Fruit fly (Drosophila melanogaster) whole organism, embryonic: ENCODE data around the gene CG18563.
A peak's percentile ranks its signal among the peaks of the same experiment; 100 is the strongest.

Experiments
- Ada2b ChIP-seq: fragments of 200-800 bp; sonication (Bioruptor generic); IDR thresholded peaks from 2 replicates; pipeline ENCODE4 v1.3.6; 2022; ENCODE audit warnings: missing biosample characterization, missing genetic modification characterization
- CG11560 ChIP-seq: fragments of 200-800 bp; sonication (Bioruptor generic); IDR thresholded peaks from 3 replicates; pipeline ENCODE4 v1.3.6; 2022; ENCODE audit warnings: missing biosample characterization, missing genetic modification characterization
- CG12071 ChIP-seq: fragments of 200-800 bp; sonication (Bioruptor generic); optimal IDR thresholded peaks from 3 replicates; lab custom pipeline; 2018; ENCODE audit warnings: missing biosample characterization, mild to moderate bottlenecking, missing genetic modification characterization
- CG12769 ChIP-seq: fragments of 200-800 bp; sonication (Bioruptor generic); optimal IDR thresholded peaks from 2 replicates; lab custom pipeline; 2019; ENCODE audit warnings: missing biosample characterization, mild to moderate bottlenecking, missing genetic modification characterization, moderate library complexity
- CG14710 ChIP-seq: fragments of 200-800 bp; sonication (Bioruptor generic); optimal IDR thresholded peaks from 3 replicates; lab custom pipeline; 2019; ENCODE audit warnings: missing biosample characterization, mild to moderate bottlenecking, missing genetic modification characterization, moderate library complexity
- CG17359 ChIP-seq: fragments of 200-800 bp; sonication (Bioruptor generic); optimal IDR thresholded peaks from 3 replicates; lab custom pipeline; 2018; ENCODE audit warnings: missing biosample characterization, mild to moderate bottlenecking, missing genetic modification characterization, moderate library complexity
- CG2129 ChIP-seq: fragments of 200-800 bp; sonication (Bioruptor generic); IDR thresholded peaks from 2 replicates; pipeline ENCODE4 v1.3.6; 2022; ENCODE audit warnings: missing biosample characterization, missing genetic modification characterization; ENCODE audit not compliant: partially characterized antibody
- CG2889 ChIP-seq: fragments of 200-800 bp; sonication (Bioruptor generic); IDR thresholded peaks from 3 replicates; pipeline ENCODE4 v1.3.6; 2022; ENCODE audit warnings: missing biosample characterization, missing genetic modification characterization
- CG3407 ChIP-seq: fragments of 200-800 bp; sonication (Bioruptor generic); optimal IDR thresholded peaks from 2 replicates; lab custom pipeline; 2018; ENCODE audit warnings: missing biosample characterization, mild to moderate bottlenecking, missing genetic modification characterization
- CG34224 ChIP-seq: fragments of 200-800 bp; sonication (Bioruptor generic); IDR thresholded peaks from 3 replicates; pipeline ENCODE4 v1.3.6; 2022; ENCODE audit warnings: missing biosample characterization, missing genetic modification characterization; ENCODE audit not compliant: partially characterized antibody
- CG3726 ChIP-seq: fragments of 200-800 bp; sonication (Bioruptor generic); IDR thresholded peaks from 3 replicates; pipeline ENCODE4, ENCODE4 v1.3.6; 2022; ENCODE audit warnings: missing biosample characterization, missing genetic modification characterization
- CG43689 ChIP-seq: fragments of 200-800 bp; sonication (Bioruptor generic); IDR thresholded peaks from 2 replicates; pipeline ENCODE4 v1.3.6; 2022; ENCODE audit warnings: missing biosample characterization, missing genetic modification characterization
- CG5180 ChIP-seq: fragments of 200-800 bp; sonication (Bioruptor generic); optimal IDR thresholded peaks from 3 replicates; lab custom pipeline; 2017; ENCODE audit warnings: missing biosample characterization, missing genetic modification characterization, mild to moderate bottlenecking, moderate library complexity, missing genetic modification reagents
- CG6765 ChIP-seq: fragments of 200-800 bp; sonication (Bioruptor generic); optimal IDR thresholded peaks from 3 replicates; lab custom pipeline; 2017; ENCODE audit warnings: missing biosample characterization, mild to moderate bottlenecking, missing genetic modification characterization
- CG8924 ChIP-seq: fragments of 200-800 bp; optimal IDR thresholded peaks from 3 replicates; lab custom pipeline; 2019; ENCODE audit warnings: missing biosample characterization, mild to moderate bottlenecking, missing genetic modification characterization, moderate library complexity
- CHES-1-like ChIP-seq: fragments of 200-800 bp; sonication (Bioruptor generic); optimal IDR thresholded peaks from 2 replicates; lab custom pipeline; 2016; ENCODE audit warnings: missing biosample characterization, missing genetic modification characterization
- Camta ChIP-seq: fragments of 200-800 bp; sonication (Bioruptor generic); optimal IDR thresholded peaks from 2 replicates; lab custom pipeline; 2016; ENCODE audit warnings: missing biosample characterization, missing genetic modification characterization
- Doc3 ChIP-seq: fragments of 200-800 bp; sonication (Bioruptor generic); IDR thresholded peaks from 3 replicates; pipeline ENCODE4 v1.3.6; 2022; ENCODE audit warnings: missing biosample characterization, missing genetic modification characterization; ENCODE audit not compliant: partially characterized antibody
- Drgx ChIP-seq: fragments of 200-800 bp; sonication (Bioruptor generic); IDR thresholded peaks from 2 replicates; pipeline ENCODE4 v1.3.6; 2022; ENCODE audit warnings: missing biosample characterization, missing genetic modification characterization
- Gug ChIP-seq: fragments of 200-800 bp; sonication (Bioruptor generic); IDR thresholded peaks from 4 replicates; pipeline ENCODE4 v1.3.6; 2022; ENCODE audit warnings: missing biosample characterization, missing genetic modification characterization
- H15 ChIP-seq: fragments of 200-800 bp; sonication (Bioruptor generic); IDR thresholded peaks from 3 replicates; pipeline ENCODE4 v1.3.6; 2022; ENCODE audit warnings: missing biosample characterization, missing genetic modification characterization
- Neu2 ChIP-seq: fragments of 200-800 bp; sonication (Bioruptor generic); optimal IDR thresholded peaks from 3 replicates; lab custom pipeline; 2016; ENCODE audit warnings: missing biosample characterization, missing genetic modification characterization, borderline replicate concordance
- Nf-YA ChIP-seq: fragments of 200-800 bp; sonication (Bioruptor generic); IDR thresholded peaks from 2 replicates; pipeline ENCODE4 v1.3.6; 2022; ENCODE audit warnings: missing biosample characterization, missing genetic modification characterization
- Nf-YC ChIP-seq: fragments of 200-800 bp; optimal IDR thresholded peaks from 3 replicates; lab custom pipeline; 2019; ENCODE audit warnings: missing biosample characterization, mild to moderate bottlenecking, missing genetic modification characterization, moderate library complexity
- Sox100B ChIP-seq: fragments of 200-800 bp; sonication (Bioruptor generic); optimal IDR thresholded peaks from 3 replicates; lab custom pipeline; 2018; ENCODE audit warnings: missing biosample characterization, mild to moderate bottlenecking, missing genetic modification characterization
- TFAM ChIP-seq: fragments of 200-800 bp; sonication (Bioruptor generic); optimal IDR thresholded peaks from 2 replicates; lab custom pipeline; 2017; ENCODE audit warnings: missing biosample characterization, missing genetic modification characterization, inconsistent platforms
- Taf1 ChIP-seq: fragments of 200-800 bp; sonication (Bioruptor generic); IDR thresholded peaks from 2 replicates; pipeline ENCODE4 v1.3.6; 2022; ENCODE audit warnings: missing biosample characterization, missing genetic modification characterization
- bigmax ChIP-seq: fragments of 200-800 bp; sonication (Bioruptor generic); optimal IDR thresholded peaks from 2 replicates; lab custom pipeline; 2018; ENCODE audit warnings: missing biosample characterization, mild to moderate bottlenecking, missing genetic modification characterization
- bsh ChIP-seq, 2 experiments: fragments of 200-800 bp; sonication (Bioruptor generic); optimal IDR thresholded peaks; 2 replicates each; lab custom pipeline; 2017 to 2018; ENCODE audit warnings: mild to moderate bottlenecking in 2 of 2, missing biosample characterization in 2 of 2, missing genetic modification characterization in 2 of 2, moderate library complexity in 1 of 2
- btn ChIP-seq: fragments of 200-800 bp; sonication (Bioruptor generic); optimal IDR thresholded peaks from 2 replicates; lab custom pipeline; 2016; ENCODE audit warnings: missing biosample characterization, missing genetic modification characterization
- disco-r ChIP-seq: fragments of 200-800 bp; sonication (Bioruptor generic); optimal IDR thresholded peaks from 2 replicates; lab custom pipeline; 2016; ENCODE audit warnings: missing biosample characterization, missing genetic modification characterization
- dpn ChIP-seq, 2 experiments: fragments of 200-800 bp; sonication (Bioruptor generic); optimal IDR thresholded peaks; 3 replicates each; lab custom pipeline; 2016; ENCODE audit warnings: missing biosample characterization in 2 of 2, missing genetic modification characterization in 2 of 2
- dysf ChIP-seq: fragments of 200-800 bp; sonication (Bioruptor generic); IDR thresholded peaks from 3 replicates; pipeline ENCODE4 v1.3.6; 2022; ENCODE audit warnings: missing biosample characterization, missing genetic modification characterization
- fd64A ChIP-seq: fragments of 200-800 bp; sonication (Bioruptor generic); optimal IDR thresholded peaks from 3 replicates; lab custom pipeline; 2018; ENCODE audit warnings: missing biosample characterization, mild to moderate bottlenecking, missing genetic modification characterization
- ftz-f1 ChIP-seq: fragments of 200-800 bp; sonication (Bioruptor generic); optimal IDR thresholded peaks from 2 replicates; lab custom pipeline; 2016; ENCODE audit warnings: missing biosample characterization, missing genetic modification characterization
- grau ChIP-seq: fragments of 200-800 bp; optimal IDR thresholded peaks from 3 replicates; lab custom pipeline; 2019; ENCODE audit warnings: missing biosample characterization, mild to moderate bottlenecking, missing genetic modification characterization, moderate library complexity
- insv ChIP-seq, 2 experiments: fragments of 200-800 bp; sonication (Bioruptor generic); optimal IDR thresholded peaks; 3 replicates each; lab custom pipeline; 2016 to 2018; ENCODE audit warnings: missing biosample characterization in 2 of 2, missing genetic modification characterization in 2 of 2
- jing ChIP-seq: fragments of 200-800 bp; sonication (Bioruptor generic); optimal IDR thresholded peaks from 2 replicates; lab custom pipeline; 2018; ENCODE audit warnings: missing biosample characterization, mild to moderate bottlenecking, missing genetic modification characterization
- kah ChIP-seq: fragments of 200-800 bp; sonication (Bioruptor generic); optimal IDR thresholded peaks from 2 replicates; lab custom pipeline; 2018; ENCODE audit warnings: missing biosample characterization, mild to moderate bottlenecking, missing genetic modification characterization
- ranshi ChIP-seq: fragments of 200-800 bp; sonication (Bioruptor generic); IDR thresholded peaks from 2 replicates; pipeline ENCODE4 v1.3.6; 2022; ENCODE audit warnings: missing biosample characterization, missing genetic modification characterization
- slou ChIP-seq: fragments of 200-800 bp; sonication (Bioruptor generic); optimal IDR thresholded peaks from 3 replicates; lab custom pipeline; 2016; ENCODE audit warnings: missing biosample characterization, missing genetic modification characterization
- sr ChIP-seq: fragments of 200-800 bp; sonication (Bioruptor generic); IDR thresholded peaks from 3 replicates; pipeline ENCODE4 v1.3.6; 2022; ENCODE audit warnings: missing biosample characterization, missing genetic modification characterization
- sug ChIP-seq: fragments of 200-800 bp; optimal IDR thresholded peaks from 2 replicates; lab custom pipeline; 2019; ENCODE audit warnings: missing biosample characterization, mild to moderate bottlenecking, missing genetic modification characterization, moderate library complexity
- tap ChIP-seq: fragments of 200-800 bp; optimal IDR thresholded peaks from 3 replicates; lab custom pipeline; 2019; ENCODE audit warnings: missing biosample characterization, mild to moderate bottlenecking, missing genetic modification characterization, moderate library complexity
- tgo ChIP-seq: fragments of 200-800 bp; sonication (Bioruptor generic); IDR thresholded peaks from 3 replicates; pipeline ENCODE4 v1.3.6; 2022; ENCODE audit warnings: missing biosample characterization, missing genetic modification characterization
- tup ChIP-seq: fragments of 200-800 bp; sonication (Bioruptor generic); optimal IDR thresholded peaks from 2 replicates; lab custom pipeline; 2016; ENCODE audit warnings: missing biosample characterization, mild to moderate bottlenecking, missing genetic modification characterization, moderate library complexity
- tx ChIP-seq: fragments of 200-800 bp; sonication (Bioruptor generic); optimal IDR thresholded peaks from 2 replicates; lab custom pipeline; 2016; ENCODE audit warnings: missing biosample characterization, missing genetic modification characterization
- unc-4 ChIP-seq: fragments of 200-800 bp; sonication (Bioruptor generic); IDR thresholded peaks from 2 replicates; pipeline ENCODE4 v1.3.6; 2022; ENCODE audit warnings: missing biosample characterization, missing genetic modification characterization; ENCODE audit not compliant: partially characterized antibody
- wek ChIP-seq: fragments of 200-800 bp; sonication (Bioruptor generic); optimal IDR thresholded peaks from 3 replicates; lab custom pipeline; 2018; ENCODE audit warnings: missing biosample characterization, mild to moderate bottlenecking, missing genetic modification characterization, moderate library complexity

CG18563 gene

dm6 chr2L:17465915-17466677, 8.3 kb upstream of the CG18563 start (continued):
- peak; percentile 88 for TF ChIP-seq Drgx (GFP tag; lab: Robert Waterston, UW)
- peak; percentile 80 for TF ChIP-seq tgo
- TF ChIP-seq jing (GFP tag; lab: Kevin White, UChicago) = peak; percentile 69
- peak; percentile 88 for TF ChIP-seq Camta (GFP tag; lab: Kevin White, UChicago)
- TF ChIP-seq fd64A (GFP tag; lab: Kevin White, UChicago) = peak; percentile 58
- no peak for TF ChIP-seq sug (tag; lab: Kevin White, UChicago)
- no peak for TF ChIP-seq Neu2 (GFP tag; lab: Kevin White, UChicago)
- TF ChIP-seq Nf-YC (tag; lab: Kevin White, UChicago) = no peak
- TF ChIP-seq tup = peak; percentile 27
- TF ChIP-seq CG2889 (GFP tag; lab: Robert Waterston, UW) = peak; percentile 61; the same call in 2 of the 3 replicates
- peak; percentile 86 for TF ChIP-seq CG12769
- TF ChIP-seq CG8924 = no peak
- peak; percentile 73 for TF ChIP-seq slou (GFP tag; lab: Kevin White, UChicago)
- TF ChIP-seq Taf1 (GFP tag; lab: Robert Waterston, UW) = peak; percentile 61; the same call in 1 of the 2 replicates
- TF ChIP-seq grau (tag; lab: Kevin White, UChicago) = peak; percentile 82
- peak; percentile 88 for TF ChIP-seq CG17359 (tag; lab: Kevin White, UChicago)
- TF ChIP-seq CHES-1-like (GFP tag; lab: Kevin White, UChicago) = peak; percentile 62
- TF ChIP-seq tx (GFP tag; lab: Kevin White, UChicago) = peak; percentile 78
- TF ChIP-seq sr (GFP tag; lab: Robert Waterston, UW) = no peak
- no peak for TF ChIP-seq insv (GFP tag; optimal IDR thresholded peaks at IDR 0.05; lab: Kevin White, UChicago)
- peak; percentile 4 for TF ChIP-seq TFAM
- peak; percentile 82 for TF ChIP-seq btn
- TF ChIP-seq dpn (GFP tag; optimal IDR thresholded peaks at IDR 0.05; lab: Kevin White, UChicago) = peak; percentile 76 to 82
- peak; percentile 71; the same call in 2 of the 3 replicates for TF ChIP-seq H15 (GFP tag; lab: Robert Waterston, UW)
- no peak for TF ChIP-seq CG43689 (GFP tag; lab: Robert Waterston, UW)
- TF ChIP-seq Ada2b (GFP tag; lab: Robert Waterston, UW) = peak; percentile 68
- TF ChIP-seq CG3726 (GFP tag; lab: Robert Waterston, UW) = peak; percentile 74; the same call in 2 of the 3 replicates
- peak; percentile 79 for TF ChIP-seq Sox100B (GFP tag; lab: Kevin White, UChicago)
- TF ChIP-seq CG14710 (tag; lab: Kevin White, UChicago) = peak; percentile 84
- no peak for TF ChIP-seq unc-4
- peak; percentile 48; the same call in 1 of the 4 replicates for TF ChIP-seq Gug (GFP tag; lab: Robert Waterston, UW)
- TF ChIP-seq dysf (GFP tag; lab: Robert Waterston, UW) = peak; percentile 85
- peak; percentile 60 to 92 for TF ChIP-seq bsh (GFP tag; optimal IDR thresholded peaks at IDR 0.05; lab: Kevin White, UChicago)
- TF ChIP-seq CG12071 (GFP tag; lab: Kevin White, UChicago) = peak; percentile 65
- peak; percentile 64 for TF ChIP-seq CG5180
- TF ChIP-seq CG34224 (GFP tag; lab: Robert Waterston, UW) = no peak
- TF ChIP-seq bigmax (GFP tag; lab: Kevin White, UChicago) = no peak
- no peak for TF ChIP-seq ftz-f1 (GFP tag; lab: Kevin White, UChicago)
- TF ChIP-seq Doc3 (GFP tag; lab: Robert Waterston, UW) = no peak
- peak; percentile 84 for TF ChIP-seq ranshi (GFP tag; lab: Robert Waterston, UW)
- TF ChIP-seq disco-r = peak; percentile 44
- TF ChIP-seq wek (GFP tag; lab: Kevin White, UChicago) = peak; percentile 62
- TF ChIP-seq CG3407 = peak; percentile 58
- TF ChIP-seq CG6765 (GFP tag; lab: Kevin White, UChicago) = no peak
- peak; percentile 48; the same call in 1 of the 3 replicates for TF ChIP-seq CG11560
- no peak for TF ChIP-seq CG2129
- peak; percentile 77 for TF ChIP-seq kah (GFP tag; lab: Kevin White, UChicago)
- peak; percentile 79 for TF ChIP-seq tap (tag; lab: Kevin White, UChicago)
- TF ChIP-seq Nf-YA (GFP tag; lab: Robert Waterston, UW) = peak; percentile 80
